Fruit fly (Drosophila melanogaster): ENCODE data around the gene CG34112.
A peak's percentile ranks its signal among the peaks of the same experiment; 100 is the strongest.

CG34112 gene

DNA sequence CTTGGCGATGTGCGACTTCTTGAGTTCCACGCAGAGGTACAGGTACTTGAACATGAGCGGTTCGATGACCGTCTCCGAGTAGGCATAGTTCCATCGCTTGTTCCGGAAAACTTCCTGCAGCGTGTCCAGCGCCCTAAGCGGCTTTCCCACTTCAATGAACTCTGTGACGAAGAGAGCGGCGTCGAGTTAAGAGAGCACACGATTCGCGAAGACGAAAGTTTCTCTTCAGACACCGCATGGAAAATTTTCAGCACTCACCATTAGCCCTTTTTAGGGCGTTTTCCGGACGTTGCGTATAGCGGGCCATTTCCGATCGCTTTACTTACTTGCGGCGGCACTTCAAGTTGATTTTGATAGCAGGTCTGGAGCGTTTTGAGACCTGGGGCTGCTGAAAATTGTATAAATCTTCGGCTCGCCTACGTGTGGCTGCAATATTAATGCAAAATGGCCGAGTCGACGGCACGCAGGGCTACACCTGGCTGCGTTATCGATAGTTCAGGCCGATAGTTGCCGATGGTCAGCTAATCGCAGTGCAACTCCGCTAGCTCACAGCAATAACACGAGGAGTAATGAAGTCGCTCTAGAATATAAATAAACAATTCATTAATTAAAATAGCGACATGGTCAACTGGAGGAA, 39.5 kb upstream of the CG34112 start, which contains the start of the genes eIF3a and CG1074 (continued):
- TF ChIP-seq CG9876 (GFP tag; optimal IDR thresholded peaks at IDR 0.05) (peak; percentile 36), CG3281 (GFP tag; optimal IDR thresholded peaks at IDR 0.05) (peak; percentile 78), bigmax (GFP tag; optimal IDR thresholded peaks at IDR 0.05) (peak; percentile 46), tap (tag; optimal IDR thresholded peaks at IDR 0.05) (no peak), nau (GFP tag; optimal IDR thresholded peaks at IDR 0.05) (no peak), cas (GFP tag; IDR thresholded peaks at IDR 0.05) (peak; percentile 54; the same call in 1 of the 2 replicates), sd (tag; optimal IDR thresholded peaks at IDR 0.05) (no peak), Mad (GFP tag; optimal IDR thresholded peaks at IDR 0.05) (peak; percentile 73), lab (GFP tag; optimal IDR thresholded peaks at IDR 0.05) (no peak), CG18476 (GFP tag; optimal IDR thresholded peaks at IDR 0.05) (peak; percentile 7), CG6689 (GFP tag; IDR thresholded peaks at IDR 0.05) (0 out of 2 replicates have a peak, but pooled peaks have one; percentile 13), CG12659 (GFP tag; optimal IDR thresholded peaks at IDR 0.05) (peak; percentile 95), PHDP (tag; optimal IDR thresholded peaks at IDR 0.05) (peak; percentile 49), CG10209 (GFP tag; optimal IDR thresholded peaks at IDR 0.05) (peak; percentile 29), CG32772 (GFP tag; IDR thresholded peaks at IDR 0.05) (0 out of 2 replicates have a peak, but pooled peaks have one; percentile 31), Fer2 (tag; optimal IDR thresholded peaks at IDR 0.05) (peak; percentile 33), CG13424 (tag; optimal IDR thresholded peaks at IDR 0.05) (peak; percentile 40)

DNA sequence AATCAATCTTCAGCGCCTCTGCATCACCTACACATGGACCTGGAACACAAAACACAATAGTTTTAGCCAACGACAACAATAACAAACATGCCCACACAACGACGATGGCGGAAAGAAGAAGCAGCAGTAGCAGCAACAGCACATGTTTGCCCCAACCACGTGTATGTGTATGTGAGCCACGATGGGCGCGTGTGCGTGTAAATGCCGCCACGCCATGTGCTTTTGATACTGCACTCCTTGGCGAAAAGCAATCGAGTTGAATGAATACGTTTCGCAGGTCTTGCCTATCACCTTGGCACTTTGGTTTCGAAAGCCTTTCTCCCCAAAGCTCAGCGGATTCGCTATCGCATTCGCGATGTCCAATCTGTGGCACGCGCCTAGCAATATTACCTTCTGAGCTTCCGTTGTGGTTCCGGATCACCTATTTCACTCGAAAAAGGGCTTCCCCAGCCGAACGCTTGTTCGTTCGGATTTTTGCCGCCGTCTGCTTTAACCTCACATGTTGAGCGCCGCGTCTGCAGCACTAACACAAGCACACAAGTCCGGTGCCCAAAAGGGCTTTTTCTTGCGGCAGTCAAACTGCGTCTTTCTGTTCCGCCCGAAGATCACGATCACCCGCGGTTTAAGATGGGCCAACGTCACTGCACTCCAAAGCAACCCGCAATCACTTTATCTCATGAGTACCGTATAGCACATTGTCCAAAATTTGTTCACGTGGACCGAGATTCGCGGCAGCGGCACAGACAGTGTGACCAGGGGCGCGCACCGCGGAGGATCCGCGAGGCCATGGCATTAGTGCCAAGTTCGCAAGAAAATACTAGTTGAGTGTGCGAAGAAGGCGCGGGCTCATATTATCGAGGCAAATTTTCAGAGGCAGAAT, 34.8 kb upstream of the CG34112 start, which contains the start of gene srl:
srl (minus strand) TSS at position 751 of the 880 bp plus-strand sequence.
- no peak for TF ChIP-seq Meics (GFP tag; optimal IDR thresholded peaks at IDR 0.05)
- peak; percentile 72 for TF ChIP-seq stwl (tag; optimal IDR thresholded peaks at IDR 0.05)
- TF ChIP-seq HmgD (GFP tag; optimal IDR thresholded peaks at IDR 0.05) = peak; percentile 52
- peak; percentile 33 for TF ChIP-seq phol (tag; optimal IDR thresholded peaks at IDR 0.05)
- TF ChIP-seq ac (GFP tag; optimal IDR thresholded peaks at IDR 0.05) = no peak
- no peak for TF ChIP-seq Neu2 (GFP tag; optimal IDR thresholded peaks at IDR 0.05; ENCODE audit: borderline replicate concordance)
- TF ChIP-seq CG6254 (GFP tag; optimal IDR thresholded peaks at IDR 0.05) = no peak
- TF ChIP-seq dimm (GFP tag; IDR thresholded peaks at IDR 0.05) = no peak
- TF ChIP-seq repo (GFP tag; optimal IDR thresholded peaks at IDR 0.05) = no peak
- peak; percentile 13 for TF ChIP-seq pfk (GFP tag; optimal IDR thresholded peaks at IDR 0.05)
- peak; percentile 53 for TF ChIP-seq CG33213 (GFP tag; optimal IDR thresholded peaks at IDR 0.05)
- no peak for TF ChIP-seq zen (tag; optimal IDR thresholded peaks at IDR 0.05)
- peak; percentile 70 for TF ChIP-seq CG2116 (GFP tag; optimal IDR thresholded peaks at IDR 0.05)
- TF ChIP-seq maf-S (GFP tag; optimal IDR thresholded peaks at IDR 0.05) = no peak
- TF ChIP-seq bigmax (GFP tag; optimal IDR thresholded peaks at IDR 0.05) = peak; percentile 97
- TF ChIP-seq Opbp (GFP tag; IDR thresholded peaks at IDR 0.05; ENCODE audit: partially characterized antibody) = peak; percentile 39; the same call in 2 of the 3 replicates
- TF ChIP-seq ind (GFP tag; optimal IDR thresholded peaks at IDR 0.05) = no peak
- TF ChIP-seq H15 (GFP tag; IDR thresholded peaks at IDR 0.05) = no peak
- TF ChIP-seq cg (GFP tag; optimal IDR thresholded peaks at IDR 0.05) = peak; percentile 85
- peak; percentile 14 for TF ChIP-seq gcm (GFP tag; optimal IDR thresholded peaks at IDR 0.05)
- no peak for TF ChIP-seq CG7372 (GFP tag; IDR thresholded peaks at IDR 0.05)
- TF ChIP-seq CG3407 (GFP tag; optimal IDR thresholded peaks at IDR 0.05) = no peak
- TF ChIP-seq sr (GFP tag; IDR thresholded peaks at IDR 0.05) = peak; percentile 76
- no peak for TF ChIP-seq Hmx (GFP tag; optimal IDR thresholded peaks at IDR 0.05)
- TF ChIP-seq trem (tag; optimal IDR thresholded peaks at IDR 0.05) = peak; percentile 66
- TF ChIP-seq Sin3A (optimal IDR thresholded peaks at IDR 0.05) = peak; percentile 76
- TF ChIP-seq sug (tag; optimal IDR thresholded peaks at IDR 0.05) = peak; percentile 44
- TF ChIP-seq shn (GFP tag; optimal IDR thresholded peaks at IDR 0.05) = peak; percentile 23
- TF ChIP-seq CG31365 (tag; optimal IDR thresholded peaks at IDR 0.05) = no peak
- TF ChIP-seq otp (GFP tag; IDR thresholded peaks at IDR 0.05) = 0 out of 3 replicates have a peak, but pooled peaks have one; percentile 5
- peak; percentile 94 for TF ChIP-seq YL-1 (GFP tag; optimal IDR thresholded peaks at IDR 0.05)
